Worm (Caenorhabditis elegans) whole organism, L4 larva: ENCODE measurements around the gene M05D6.3.
A peak's percentile ranks its signal among the peaks of the same experiment; 100 is the strongest.

Experiments used
- F10B5.3 ChIP-seq: sonication (generic microtip); optimal IDR thresholded peaks from 2 replicates; lab custom pipeline; 2016; ENCODE audit warnings: mild to moderate bottlenecking, missing genetic modification characterization, missing compliant biosample characterization
- ceh-62 ChIP-seq: sonication (generic microtip); optimal IDR thresholded peaks from 2 replicates; lab custom pipeline; 2017; ENCODE audit warnings: missing biosample characterization, missing genetic modification characterization
- duxl-1 ChIP-seq: sonication (generic microtip); optimal IDR thresholded peaks from 2 replicates; lab custom pipeline; 2016; ENCODE audit warnings: mild to moderate bottlenecking, missing genetic modification characterization, moderate library complexity, missing compliant biosample characterization; ENCODE audit not compliant: poor library complexity
- egl-27 ChIP-seq: sonication (generic microtip); optimal IDR thresholded peaks from 3 replicates; lab custom pipeline; 2017; ENCODE audit warnings: missing biosample characterization, missing genetic modification reagents, missing genetic modification characterization
- fos-1 ChIP-seq: fragments of 150-350 bp; optimal IDR thresholded peaks from 2 replicates; lab custom pipeline; 2014; ENCODE audit warnings: missing biosample characterization, missing genetic modification characterization
- lsy-2 ChIP-seq, 2 experiments: fragments of 150-350 bp in 1 of 2; sonication (generic microtip) in 1 of 2; optimal IDR thresholded peaks; 2 replicates each; lab custom pipeline; 2014 to 2017; ENCODE audit warnings: missing biosample characterization in 2 of 2, missing genetic modification characterization in 2 of 2
- nhr-11 ChIP-seq: fragments of 150-350 bp; optimal IDR thresholded peaks from 2 replicates; lab custom pipeline; 2014; ENCODE audit warnings: missing biosample characterization, missing genetic modification characterization
- nhr-237 ChIP-seq: sonication (generic microtip); optimal IDR thresholded peaks from 2 replicates; lab custom pipeline; 2017; ENCODE audit warnings: missing biosample characterization, missing genetic modification characterization
- nhr-25 ChIP-seq: sonication (generic microtip); optimal IDR thresholded peaks from 2 replicates; lab custom pipeline; 2017; ENCODE audit warnings: missing genetic modification characterization, mild to moderate bottlenecking, missing compliant biosample characterization, antibody characterized with exemption, moderate library complexity, borderline replicate concordance; ENCODE audit not compliant: insufficient read depth
- nhr-28 ChIP-seq: fragments of 150-350 bp; optimal IDR thresholded peaks from 2 replicates; lab custom pipeline; 2014; ENCODE audit warnings: missing biosample characterization, missing genetic modification characterization
- nhr-77 ChIP-seq: fragments of 150-350 bp; optimal IDR thresholded peaks from 2 replicates; lab custom pipeline; 2014; ENCODE audit warnings: missing biosample characterization, missing genetic modification characterization
- unc-62 ChIP-seq, 3 experiments: fragments of 150-350 bp in 1 of 3; sonication (generic microtip); optimal IDR thresholded peaks in 2 of 3; peaks in 1 of 3; 1 replicate in 1 of 3; 2 replicates in 2 of 3; lab custom pipeline; 2014 to 2017; ENCODE audit warnings: missing biosample characterization in 3 of 3, missing genetic modification characterization in 3 of 3, missing genetic modification reagents in 3 of 3, missing genotype in 1 of 3
- zag-1 ChIP-seq: fragments of 150-350 bp; optimal IDR thresholded peaks from 2 replicates; lab custom pipeline; 2014; ENCODE audit warnings: missing biosample characterization, missing genetic modification characterization
- ztf-11 ChIP-seq: fragments of 150-350 bp; optimal IDR thresholded peaks from 2 replicates; lab custom pipeline; 2014; ENCODE audit warnings: missing biosample characterization, missing genetic modification characterization

ce11 chrII:8483793-8484186, 8.2 kb downstream of the M05D6.3 start, which contains the start of gene taap-1:
- TF ChIP-seq nhr-28, result peak; percentile 4
- TF ChIP-seq F10B5.3 (tag; lab: Kevin White, UChicago), result no peak
- no peak for TF ChIP-seq nhr-77 (tag; lab: Kevin White, UChicago)
- TF ChIP-seq unc-62 (GFP tag; optimal IDR thresholded peaks at IDR 0.05 in 1 of 2; lab: Kevin White, UChicago), result no peak
- no peak for TF ChIP-seq unc-62 (tag; optimal IDR thresholded peaks at IDR 0.05; lab: Kevin White, UChicago)
- TF ChIP-seq egl-27 (tag; lab: Kevin White, UChicago), result no peak
- TF ChIP-seq nhr-237 (tag; lab: Kevin White, UChicago), result no peak
- TF ChIP-seq lsy-2 (tag; optimal IDR thresholded peaks at IDR 0.05; lab: Kevin White, UChicago), result no peak
- TF ChIP-seq nhr-25 (tag; lab: Kevin White, UChicago), result no peak
- TF ChIP-seq ceh-62 (tag; lab: Kevin White, UChicago), result no peak
- TF ChIP-seq nhr-11 (tag; lab: Kevin White, UChicago), result no peak
- no peak for TF ChIP-seq duxl-1 (tag; lab: Kevin White, UChicago)
- TF ChIP-seq ztf-11 (tag; lab: Kevin White, UChicago), result no peak
- no peak for TF ChIP-seq fos-1 (tag; lab: Kevin White, UChicago)
- TF ChIP-seq zag-1, result no peak
